Fruit fly (Drosophila melanogaster) whole organism, adult: Measurements from ENCODE around the gene CG15412.

Source experiments
- CG11617 ChIP-seq: fragments of 200-800 bp; sonication (Bioruptor generic); optimal IDR thresholded peaks from 2 replicates; lab custom pipeline; 2017; ENCODE audit warnings: mild to moderate bottlenecking, missing biosample characterization, missing genetic modification reagents, missing genetic modification characterization
- CG12768 ChIP-seq: fragments of 200-800 bp; sonication (Bioruptor generic); optimal IDR thresholded peaks from 2 replicates; lab custom pipeline; 2017; ENCODE audit warnings: missing biosample characterization, missing genetic modification characterization, mild to moderate bottlenecking, moderate library complexity, missing genetic modification reagents
- CG14711 ChIP-seq: fragments of 200-800 bp; sonication (Bioruptor generic); optimal IDR thresholded peaks from 2 replicates; lab custom pipeline; 2018; ENCODE audit warnings: missing biosample characterization, mild to moderate bottlenecking, missing genetic modification characterization, moderate library complexity
- CG1620 ChIP-seq: fragments of 200-800 bp; sonication (Bioruptor generic); optimal IDR thresholded peaks from 2 replicates; lab custom pipeline; 2016; ENCODE audit warnings: missing biosample characterization, missing genetic modification characterization
- CG33017 ChIP-seq: fragments of 200-800 bp; sonication (Bioruptor generic); optimal IDR thresholded peaks from 2 replicates; lab custom pipeline; 2018; ENCODE audit warnings: missing biosample characterization, mild to moderate bottlenecking, missing genetic modification characterization, moderate library complexity
- CG5204 ChIP-seq: fragments of 200-800 bp; sonication (Bioruptor generic); optimal IDR thresholded peaks from 2 replicates; lab custom pipeline; 2016; ENCODE audit warnings: missing biosample characterization, missing genetic modification characterization
- CG7045 ChIP-seq: fragments of 200-800 bp; sonication (Bioruptor generic); optimal IDR thresholded peaks from 2 replicates; lab custom pipeline; 2017; ENCODE audit warnings: missing biosample characterization, mild to moderate bottlenecking, missing genetic modification characterization
- CG7101 ChIP-seq: fragments of 200-800 bp; sonication (Bioruptor generic); optimal IDR thresholded peaks from 2 replicates; lab custom pipeline; 2018; ENCODE audit warnings: missing biosample characterization, mild to moderate bottlenecking, missing genetic modification characterization, moderate library complexity
- Clk ChIP-seq: fragments of 200-800 bp; sonication (Bioruptor generic); optimal IDR thresholded peaks from 2 replicates; lab custom pipeline; 2017; ENCODE audit warnings: missing biosample characterization, missing genetic modification characterization
- Hr96 ChIP-seq: fragments of 200-800 bp; sonication (Bioruptor generic); optimal IDR thresholded peaks from 2 replicates; lab custom pipeline; 2016; ENCODE audit warnings: missing biosample characterization, missing genetic modification characterization
- Mnt ChIP-seq: fragments of 200-800 bp; sonication (Bioruptor generic); optimal IDR thresholded peaks from 2 replicates; lab custom pipeline; 2016; ENCODE audit warnings: missing biosample characterization, mild to moderate bottlenecking, missing genetic modification characterization
- bab1 ChIP-seq: fragments of 200-800 bp; sonication (Bioruptor generic); optimal IDR thresholded peaks from 3 replicates; lab custom pipeline; 2019; ENCODE audit warnings: missing biosample characterization, mild to moderate bottlenecking, missing genetic modification characterization, moderate library complexity
- cic ChIP-seq: fragments of 200-800 bp; sonication (Bioruptor generic); optimal IDR thresholded peaks from 2 replicates; lab custom pipeline; 2017; ENCODE audit warnings: missing biosample characterization, mild to moderate bottlenecking, missing genetic modification characterization, moderate library complexity
- cnc ChIP-seq, 2 experiments: fragments of >200 bp; optimal IDR thresholded peaks; 2 replicates each; lab custom pipeline; 2017
- kay ChIP-seq: fragments of 200-800 bp; sonication (Bioruptor generic); peaks from one replicate; lab custom pipeline; 2016; ENCODE audit warnings: missing biosample characterization, missing genetic modification characterization, borderline replicate concordance
- ovo ChIP-seq: fragments of 200-800 bp; sonication (Bioruptor generic); optimal IDR thresholded peaks from 2 replicates; lab custom pipeline; 2016; ENCODE audit warnings: missing biosample characterization, missing genetic modification characterization
- pad ChIP-seq: fragments of 200-800 bp; sonication (Bioruptor generic); optimal IDR thresholded peaks from 3 replicates; lab custom pipeline; 2017; ENCODE audit warnings: missing biosample characterization, missing genetic modification characterization, mild to moderate bottlenecking, moderate library complexity, missing genetic modification reagents
- tj ChIP-seq: fragments of 200-800 bp; sonication (Bioruptor generic); optimal IDR thresholded peaks from 3 replicates; lab custom pipeline; 2017; ENCODE audit warnings: missing biosample characterization, mild to moderate bottlenecking, missing genetic modification characterization, moderate library complexity
- toe ChIP-seq: fragments of 200-800 bp; sonication (Bioruptor generic); optimal IDR thresholded peaks from 2 replicates; lab custom pipeline; 2016; ENCODE audit warnings: missing biosample characterization, missing genetic modification characterization

The CG15412 gene

dm6 chr2L:3339420-3339819 lies 36.1 kb downstream of the CG15412 start:
- TF ChIP-seq CG7045 (GFP tag; lab: Kevin White, UChicago) = no peak
- no peak for TF ChIP-seq Hr96
- TF ChIP-seq Clk = no peak
- no peak for TF ChIP-seq cic (GFP tag; lab: Kevin White, UChicago)
- TF ChIP-seq kay (GFP tag; lab: Kevin White, UChicago) = no peak
- TF ChIP-seq toe (GFP tag; lab: Kevin White, UChicago) = no peak
- no peak for TF ChIP-seq bab1 (GFP tag; lab: Kevin White, UChicago)
- no peak for TF ChIP-seq Mnt (GFP tag; lab: Kevin White, UChicago)
- no peak for TF ChIP-seq CG7101 (tag; lab: Kevin White, UChicago)

dm6 chr2L:3338566-3339215 lies 36.8 kb downstream of the CG15412 start:
- TF ChIP-seq CG1620 = no peak
- no peak for TF ChIP-seq CG12768 (GFP tag; lab: Kevin White, UChicago)
- no peak for TF ChIP-seq CG5204
- TF ChIP-seq Mnt (GFP tag; lab: Kevin White, UChicago) = no peak
- no peak for TF ChIP-seq tj (GFP tag; lab: Kevin White, UChicago)
- no peak for TF ChIP-seq Clk
- TF ChIP-seq CG33017 (tag; lab: Kevin White, UChicago) = no peak
- TF ChIP-seq Hr96 = no peak
- TF ChIP-seq CG7045 (GFP tag; lab: Kevin White, UChicago) = no peak
- no peak for TF ChIP-seq pad (GFP tag; lab: Kevin White, UChicago)

DNA sequence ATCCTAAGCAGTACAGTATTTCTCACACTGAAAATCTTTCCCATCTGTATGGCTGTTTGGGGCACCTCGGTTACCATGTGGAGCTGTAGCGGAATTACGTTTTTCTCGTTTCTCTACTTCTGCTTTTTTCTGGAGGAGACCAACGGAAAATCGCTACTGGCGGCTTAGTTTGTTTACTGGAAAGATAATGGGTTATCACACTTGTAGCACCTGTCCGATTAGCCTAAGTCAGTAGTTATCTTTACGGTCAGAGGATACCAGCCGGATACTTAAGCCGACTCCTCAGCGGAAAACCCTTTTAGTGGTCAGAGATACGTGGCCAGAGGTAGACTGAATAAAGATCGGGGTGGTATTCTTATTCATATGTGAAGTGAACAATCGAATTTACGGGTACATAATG lies 43.0 kb downstream of the CG15412 start, which contains the start of gene CG15408:
Gene CG15408 (plus strand): TSS at position 301 of the 400 bp plus-strand sequence.
- TF ChIP-seq CG12768 (GFP tag; lab: Kevin White, UChicago) = no peak
- TF ChIP-seq CG14711 (tag; lab: Kevin White, UChicago) = no peak
- TF ChIP-seq kay (GFP tag; lab: Kevin White, UChicago) = no peak
- TF ChIP-seq Mnt (GFP tag; lab: Kevin White, UChicago) = no peak
- no peak for TF ChIP-seq cic (GFP tag; lab: Kevin White, UChicago)
- no peak for TF ChIP-seq CG5204
- no peak for TF ChIP-seq bab1 (GFP tag; lab: Kevin White, UChicago)

- TF ChIP-seq CG7045 (GFP tag; lab: Kevin White, UChicago) (no peak), cic (GFP tag; lab: Kevin White, UChicago) (no peak), Hr96 (no peak), toe (GFP tag; lab: Kevin White, UChicago) (no peak), CG11617 (GFP tag; lab: Kevin White, UChicago) (no peak), tj (GFP tag; lab: Kevin White, UChicago) (no peak), CG33017 (tag; lab: Kevin White, UChicago) (no peak), CG7101 (tag; lab: Kevin White, UChicago) (no peak), bab1 (GFP tag; lab: Kevin White, UChicago) (no peak), cnc (optimal IDR thresholded peaks at IDR 0.05; lab: Kevin White, UChicago) (no peak), kay (GFP tag; lab: Kevin White, UChicago) (no peak), Clk (no peak), pad (GFP tag; lab: Kevin White, UChicago) (no peak), CG5204 (no peak), ovo (GFP tag; lab: Kevin White, UChicago) (no peak), CG14711 (tag; lab: Kevin White, UChicago) (no peak)
Measured at dm6 chr2L:3330628-3331027, 44.9 kb downstream of the CG15412 start, which contains the start of gene CG3285. Gene CG3285 (plus strand): TSS chr2L:3330928.

DNA sequence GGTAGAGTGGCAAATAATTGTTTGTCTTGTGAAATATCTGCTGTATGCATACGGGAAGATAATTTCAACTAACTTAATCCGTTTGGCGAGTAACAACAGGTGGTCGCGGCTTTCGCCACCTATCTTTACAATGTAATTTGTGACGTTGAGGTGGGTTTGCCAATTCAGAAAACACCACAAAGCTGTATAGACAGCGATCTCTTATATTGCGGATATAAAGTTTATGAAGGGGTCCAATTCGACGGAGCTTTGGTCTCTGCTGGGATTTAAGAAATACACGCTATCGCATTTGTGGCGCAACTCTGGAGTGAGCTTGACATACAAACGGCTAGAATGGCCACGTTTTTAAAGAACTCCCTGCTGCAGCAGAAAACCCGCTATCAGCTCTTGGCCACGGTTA lies 47.9 kb downstream of the CG15412 start, which contains the start of gene CG33282:
Gene CG33282 (plus strand): TSS at position 301 of the 400 bp plus-strand sequence.
- TF ChIP-seq CG33017 (tag; lab: Kevin White, UChicago) (peak; percentile 31), CG5204 (no peak)
